Fruit fly (Drosophila melanogaster) whole organism, embryonic: ENCODE data around the gene Decay.

Source experiments
- BtbVII ChIP-seq: fragments of 200-800 bp; sonication (Bioruptor generic); optimal IDR thresholded peaks from 3 replicates; lab custom pipeline; 2017; ENCODE audit warnings: missing biosample characterization, mild to moderate bottlenecking, missing genetic modification characterization
- CG10431 ChIP-seq: fragments of 200-800 bp; sonication (Bioruptor generic); optimal IDR thresholded peaks from 3 replicates; lab custom pipeline; 2018; ENCODE audit warnings: missing biosample characterization, mild to moderate bottlenecking, missing genetic modification characterization
- CG11723 ChIP-seq: fragments of 200-800 bp; sonication (Bioruptor generic); optimal IDR thresholded peaks from 2 replicates; lab custom pipeline; 2017; ENCODE audit warnings: missing biosample characterization, mild to moderate bottlenecking, missing genetic modification characterization
- CG13894 ChIP-seq: fragments of 200-800 bp; sonication (Bioruptor generic); optimal IDR thresholded peaks from 3 replicates; lab custom pipeline; 2018; ENCODE audit warnings: missing biosample characterization, mild to moderate bottlenecking, missing genetic modification characterization, moderate library complexity
- CG17359 ChIP-seq: fragments of 200-800 bp; sonication (Bioruptor generic); optimal IDR thresholded peaks from 3 replicates; lab custom pipeline; 2018; ENCODE audit warnings: missing biosample characterization, mild to moderate bottlenecking, missing genetic modification characterization, moderate library complexity
- CG17361 ChIP-seq: fragments of 200-800 bp; sonication (Bioruptor generic); IDR thresholded peaks from 3 replicates; pipeline ENCODE4 v1.3.6; 2022; ENCODE audit warnings: missing biosample characterization, missing genetic modification characterization
- CG17612 ChIP-seq: fragments of 200-800 bp; sonication (Bioruptor generic); IDR thresholded peaks from 2 replicates; pipeline ENCODE4 v1.3.6; 2022; ENCODE audit warnings: missing biosample characterization, missing genetic modification characterization
- CG1792 ChIP-seq: fragments of 200-800 bp; sonication (Bioruptor generic); optimal IDR thresholded peaks from 2 replicates; lab custom pipeline; 2016; ENCODE audit warnings: missing biosample characterization, missing genetic modification characterization
- CG18619 ChIP-seq: fragments of 200-800 bp; sonication (Bioruptor generic); optimal IDR thresholded peaks from 3 replicates; lab custom pipeline; 2017; ENCODE audit warnings: missing biosample characterization, mild to moderate bottlenecking, missing genetic modification characterization
- CG2712 ChIP-seq: fragments of 200-800 bp; optimal IDR thresholded peaks from 3 replicates; lab custom pipeline; 2019; ENCODE audit warnings: missing biosample characterization, mild to moderate bottlenecking, missing genetic modification characterization, moderate library complexity
- CG32767 ChIP-seq: fragments of 200-800 bp; sonication (Bioruptor generic); IDR thresholded peaks from 2 replicates; pipeline ENCODE4 v1.3.6; 2022; ENCODE audit warnings: missing biosample characterization, missing genetic modification characterization
- CG42726 ChIP-seq: fragments of 200-800 bp; sonication (Bioruptor generic); IDR thresholded peaks from 2 replicates; pipeline ENCODE4 v1.3.6; 2022; ENCODE audit warnings: missing biosample characterization, missing genetic modification characterization; ENCODE audit not compliant: partially characterized antibody
- CG6765 ChIP-seq: fragments of 200-800 bp; sonication (Bioruptor generic); optimal IDR thresholded peaks from 3 replicates; lab custom pipeline; 2017; ENCODE audit warnings: missing biosample characterization, mild to moderate bottlenecking, missing genetic modification characterization
- CG7987 ChIP-seq: fragments of 200-800 bp; sonication (Bioruptor generic); optimal IDR thresholded peaks from 2 replicates; lab custom pipeline; 2018; ENCODE audit warnings: missing biosample characterization, mild to moderate bottlenecking, missing genetic modification characterization, moderate library complexity
- Camta ChIP-seq: fragments of 200-800 bp; sonication (Bioruptor generic); optimal IDR thresholded peaks from 2 replicates; lab custom pipeline; 2016; ENCODE audit warnings: missing biosample characterization, missing genetic modification characterization
- Dad ChIP-seq: fragments of 200-800 bp; sonication (Bioruptor generic); optimal IDR thresholded peaks from 3 replicates; lab custom pipeline; 2016; ENCODE audit warnings: missing biosample characterization, missing genetic modification characterization
- Dip3 ChIP-seq: fragments of 200-800 bp; sonication (Bioruptor generic); optimal IDR thresholded peaks from 3 replicates; lab custom pipeline; 2016; ENCODE audit warnings: missing biosample characterization, missing genetic modification characterization
- Fer3 ChIP-seq: fragments of 200-800 bp; sonication (Bioruptor generic); optimal IDR thresholded peaks from 2 replicates; lab custom pipeline; 2018; ENCODE audit warnings: missing biosample characterization, mild to moderate bottlenecking, missing genetic modification characterization, moderate library complexity
- Gug ChIP-seq: fragments of 200-800 bp; sonication (Bioruptor generic); IDR thresholded peaks from 4 replicates; pipeline ENCODE4 v1.3.6; 2022; ENCODE audit warnings: missing biosample characterization, missing genetic modification characterization
- HLHmδ ChIP-seq: fragments of 200-800 bp; sonication (Bioruptor generic); optimal IDR thresholded peaks from 2 replicates; lab custom pipeline; 2018; ENCODE audit warnings: missing biosample characterization, mild to moderate bottlenecking, missing genetic modification characterization, moderate library complexity
- Hey ChIP-seq: fragments of 200-800 bp; sonication (Bioruptor generic); optimal IDR thresholded peaks from 3 replicates; lab custom pipeline; 2018; ENCODE audit warnings: missing biosample characterization, mild to moderate bottlenecking, missing genetic modification characterization
- Lhr ChIP-seq: fragments of 200-800 bp; sonication (Bioruptor generic); optimal IDR thresholded peaks from 3 replicates; lab custom pipeline; 2017; ENCODE audit warnings: mild to moderate bottlenecking, missing biosample characterization, missing genetic modification reagents, missing genetic modification characterization
- Lpt ChIP-seq: fragments of >200 bp; optimal IDR thresholded peaks from 2 replicates; lab custom pipeline; 2018; ENCODE audit warnings: missing biosample characterization, missing genetic modification characterization
- Med ChIP-seq: fragments of 200-800 bp; sonication (Bioruptor generic); peaks from one replicate; lab custom pipeline; 2016; ENCODE audit warnings: missing biosample characterization, missing genetic modification characterization, mild to moderate bottlenecking, inconsistent platforms, moderate library complexity
- Nf-YC ChIP-seq: fragments of 200-800 bp; optimal IDR thresholded peaks from 3 replicates; lab custom pipeline; 2019; ENCODE audit warnings: missing biosample characterization, mild to moderate bottlenecking, missing genetic modification characterization, moderate library complexity
- Ptx1 ChIP-seq: fragments of 200-800 bp; sonication (Bioruptor generic); IDR thresholded peaks from 2 replicates; pipeline ENCODE4 v1.3.6; 2022; ENCODE audit warnings: missing biosample characterization, missing genetic modification characterization
- Sin3A ChIP-seq: fragments of >200 bp; optimal IDR thresholded peaks from 2 replicates; lab custom pipeline; 2018
- Ssrp ChIP-seq: fragments of 200-800 bp; sonication (Bioruptor generic); optimal IDR thresholded peaks from 2 replicates; lab custom pipeline; 2018; ENCODE audit warnings: missing biosample characterization, mild to moderate bottlenecking, missing genetic modification characterization, moderate library complexity
- Usf ChIP-seq: fragments of 200-800 bp; sonication (Bioruptor generic); optimal IDR thresholded peaks from 2 replicates; lab custom pipeline; 2017; ENCODE audit warnings: missing genotype, missing biosample characterization, missing genetic modification characterization
- chm ChIP-seq: fragments of 200-800 bp; sonication (Bioruptor generic); IDR thresholded peaks from 2 replicates; pipeline ENCODE4 v1.3.6; 2022; ENCODE audit warnings: missing biosample characterization, missing genetic modification characterization
- danr ChIP-seq: fragments of 200-800 bp; sonication (Bioruptor generic); IDR thresholded peaks from 2 replicates; pipeline ENCODE4 v1.3.6; 2022; ENCODE audit warnings: missing biosample characterization, missing genetic modification characterization
- disco-r ChIP-seq: fragments of 200-800 bp; sonication (Bioruptor generic); optimal IDR thresholded peaks from 2 replicates; lab custom pipeline; 2016; ENCODE audit warnings: missing biosample characterization, missing genetic modification characterization
- fu2 ChIP-seq: fragments of 200-800 bp; sonication (Bioruptor generic); optimal IDR thresholded peaks from 2 replicates; lab custom pipeline; 2016; ENCODE audit warnings: missing biosample characterization, missing genetic modification characterization
- grn ChIP-seq: fragments of 200-800 bp; sonication (Bioruptor generic); optimal IDR thresholded peaks from 3 replicates; lab custom pipeline; 2017; ENCODE audit warnings: missing biosample characterization, missing genetic modification characterization
- gro ChIP-seq: fragments of 200-800 bp; sonication (Bioruptor generic); optimal IDR thresholded peaks from 2 replicates; lab custom pipeline; 2016; ENCODE audit warnings: missing biosample characterization, missing genetic modification characterization
- gsb ChIP-seq: fragments of 200-800 bp; sonication (Bioruptor generic); IDR thresholded peaks from 2 replicates; pipeline ENCODE4 v1.3.6; 2022; ENCODE audit warnings: missing biosample characterization, missing genetic modification characterization
- hth ChIP-seq: fragments of >200 bp; optimal IDR thresholded peaks from 2 replicates; lab custom pipeline; 2017; ENCODE audit warnings: inconsistent platforms
- kah ChIP-seq: fragments of 200-800 bp; sonication (Bioruptor generic); optimal IDR thresholded peaks from 2 replicates; lab custom pipeline; 2018; ENCODE audit warnings: missing biosample characterization, mild to moderate bottlenecking, missing genetic modification characterization
- luna ChIP-seq: fragments of 200-800 bp; sonication (Bioruptor generic); optimal IDR thresholded peaks from 2 replicates; lab custom pipeline; 2016; ENCODE audit warnings: missing biosample characterization, missing genetic modification characterization
- mirr ChIP-seq: fragments of 200-800 bp; sonication (Bioruptor generic); optimal IDR thresholded peaks from 3 replicates; lab custom pipeline; 2018; ENCODE audit warnings: missing biosample characterization, mild to moderate bottlenecking, missing genetic modification characterization
- oc ChIP-seq: fragments of 200-800 bp; sonication (Bioruptor generic); optimal IDR thresholded peaks from 2 replicates; lab custom pipeline; 2018; ENCODE audit warnings: missing biosample characterization, mild to moderate bottlenecking, missing genetic modification characterization, moderate library complexity
- peb ChIP-seq: fragments of 200-800 bp; sonication (Bioruptor generic); IDR thresholded peaks from 2 replicates; pipeline ENCODE4 v1.3.6; 2022; ENCODE audit warnings: missing biosample characterization, missing genetic modification characterization
- repo ChIP-seq: fragments of 200-800 bp; sonication (Bioruptor generic); optimal IDR thresholded peaks from 2 replicates; lab custom pipeline; 2016; ENCODE audit warnings: missing biosample characterization, missing genetic modification characterization
- ro ChIP-seq: fragments of 200-800 bp; sonication (Bioruptor generic); IDR thresholded peaks from 2 replicates; pipeline ENCODE4 v1.3.6; 2022; ENCODE audit warnings: missing biosample characterization, missing genetic modification characterization
- row ChIP-seq: fragments of 200-800 bp; sonication (Bioruptor generic); IDR thresholded peaks from 3 replicates; pipeline ENCODE4 v1.3.6; 2022; ENCODE audit warnings: missing biosample characterization, missing genetic modification characterization
- sc ChIP-seq, 3 experiments: fragments of >200 bp in 2 of 3; fragments of 200-800 bp in 1 of 3; sonication (Bioruptor generic) in 1 of 3; optimal IDR thresholded peaks; 2 replicates in 2 of 3; 3 replicates in 1 of 3; lab custom pipeline; 2017; ENCODE audit warnings: mild to moderate bottlenecking in 1 of 3, missing biosample characterization in 1 of 3, missing genetic modification characterization in 1 of 3, missing genetic modification reagents in 1 of 3
- sens-2 ChIP-seq: fragments of 200-800 bp; sonication (Bioruptor generic); IDR thresholded peaks from 2 replicates; pipeline ENCODE4 v1.3.6; 2022; ENCODE audit warnings: missing biosample characterization, missing genetic modification characterization
- sim ChIP-seq: fragments of 200-800 bp; sonication (Bioruptor generic); IDR thresholded peaks from 2 replicates; pipeline ENCODE4 v1.3.6; 2022; ENCODE audit warnings: missing biosample characterization, missing genetic modification characterization
- tap ChIP-seq: fragments of 200-800 bp; optimal IDR thresholded peaks from 3 replicates; lab custom pipeline; 2019; ENCODE audit warnings: missing biosample characterization, mild to moderate bottlenecking, missing genetic modification characterization, moderate library complexity
- tgo ChIP-seq: fragments of 200-800 bp; sonication (Bioruptor generic); IDR thresholded peaks from 3 replicates; pipeline ENCODE4 v1.3.6; 2022; ENCODE audit warnings: missing biosample characterization, missing genetic modification characterization
- tx ChIP-seq: fragments of 200-800 bp; sonication (Bioruptor generic); optimal IDR thresholded peaks from 2 replicates; lab custom pipeline; 2016; ENCODE audit warnings: missing biosample characterization, missing genetic modification characterization
- unc-4 ChIP-seq: fragments of 200-800 bp; sonication (Bioruptor generic); IDR thresholded peaks from 2 replicates; pipeline ENCODE4 v1.3.6; 2022; ENCODE audit warnings: missing biosample characterization, missing genetic modification characterization; ENCODE audit not compliant: partially characterized antibody
- wdn ChIP-seq: fragments of 200-800 bp; sonication (Bioruptor generic); IDR thresholded peaks from 2 replicates; pipeline ENCODE4 v1.3.6; 2022; ENCODE audit warnings: missing biosample characterization, missing genetic modification characterization

The Decay gene

dm6 chr3R:16524178-16524577 lies 23.3 kb upstream of the Decay start (continued):
- TF ChIP-seq tx (no peak), gsb (GFP tag; lab: Robert Waterston, UW) (no peak), gro (GFP tag; lab: Kevin White, UChicago) (no peak), sens-2 (GFP tag; lab: Robert Waterston, UW) (peak; percentile 83), wdn (GFP tag; lab: Robert Waterston, UW) (no peak), Ssrp (tag; lab: Kevin White, UChicago) (peak; percentile 69), Camta (GFP tag; lab: Kevin White, UChicago) (peak; percentile 46), CG17359 (tag; lab: Kevin White, UChicago) (peak; percentile 85), oc (tag; lab: Kevin White, UChicago) (peak; percentile 64), repo (peak; percentile 48), Lhr (no peak), tgo (GFP tag; lab: Robert Waterston, UW) (peak; percentile 70), Dad (GFP tag; lab: Kevin White, UChicago) (no peak), Nf-YC (tag; lab: Kevin White, UChicago) (peak; percentile 38), Sin3A (lab: Kevin White, UChicago) (no peak), mirr (GFP tag; lab: Kevin White, UChicago) (no peak), grn (GFP tag; lab: Kevin White, UChicago) (no peak), chm (peak; percentile 84), kah (GFP tag; lab: Kevin White, UChicago) (peak; percentile 49), HLHmδ (GFP tag; lab: Kevin White, UChicago) (no peak), CG6765 (GFP tag; lab: Kevin White, UChicago) (no peak), ro (no peak), CG11723 (GFP tag; lab: Kevin White, UChicago) (no peak), Dip3 (GFP tag; lab: Kevin White, UChicago) (no peak), Fer3 (peak; percentile 70), luna (GFP tag; lab: Kevin White, UChicago) (no peak), BtbVII (GFP tag; lab: Kevin White, UChicago) (no peak), Ptx1 (peak; percentile 76), Gug (GFP tag; lab: Robert Waterston, UW) (no peak; the same call in 3 of the 4 replicates), hth (lab: Kevin White, UChicago) (no peak), CG7987 (GFP tag; lab: Kevin White, UChicago) (no peak), disco-r (GFP tag; lab: Kevin White, UChicago) (no peak), sim (peak; percentile 81), CG32767 (GFP tag; lab: Robert Waterston, UW) (peak; percentile 72), unc-4 (no peak), sc (optimal IDR thresholded peaks at IDR 0.05; lab: Kevin White, UChicago) (no peak), sc (GFP tag; optimal IDR thresholded peaks at IDR 0.05; lab: Kevin White, UChicago) (peak; percentile 14), CG18619 (no peak), Lpt (GFP tag; lab: Kevin White, UChicago) (no peak), CG10431 (GFP tag; lab: Kevin White, UChicago) (no peak), fu2 (no peak), CG2712 (tag; lab: Kevin White, UChicago) (peak; percentile 92), CG42726 (GFP tag; lab: Robert Waterston, UW) (no peak), danr (GFP tag; lab: Robert Waterston, UW) (peak; percentile 58; the same call in 1 of the 2 replicates), peb (peak; percentile 58; the same call in 1 of the 2 replicates), CG13894 (tag; lab: Kevin White, UChicago) (no peak), tap (peak; percentile 90), Med (GFP tag; lab: Kevin White, UChicago) (peak; percentile 74), Hey (tag; lab: Kevin White, UChicago) (no peak), CG17361 (peak; percentile 88), row (GFP tag; lab: Robert Waterston, UW) (peak; percentile 66), CG17612 (GFP tag; lab: Robert Waterston, UW) (no peak), Usf (GFP tag; lab: Kevin White, UChicago) (no peak), CG1792 (peak; percentile 42)
